Fruit fly (Drosophila melanogaster): ENCODE measurements around the gene GABA-B-R1.
A peak's percentile ranks its signal among the peaks of the same experiment; 100 is the strongest.

GABA-B-R1 gene

DNA sequence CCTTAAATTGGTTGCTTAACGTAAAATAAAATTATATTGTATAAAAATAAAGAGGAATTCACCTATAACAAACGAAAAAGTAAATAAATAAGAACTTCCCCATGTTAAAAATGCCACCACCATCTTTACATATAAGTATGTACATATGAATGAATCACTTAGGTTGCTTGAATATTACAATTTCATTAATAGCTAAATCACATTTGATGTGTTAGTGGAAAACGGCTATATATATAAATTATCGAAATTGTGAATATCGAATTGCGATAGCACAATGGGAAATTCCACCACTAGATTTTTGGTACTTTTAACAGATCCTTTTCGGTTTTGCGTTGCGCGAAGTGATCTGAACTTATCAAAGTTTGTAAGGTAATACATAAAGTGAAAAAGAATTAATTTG, 45.2 kb downstream of the GABA-B-R1 start, which contains the start of the genes solo and vas (continued):
- peak; percentile 26 for TF ChIP-seq trh (GFP tag; optimal IDR thresholded peaks at IDR 0.05)
- TF ChIP-seq CG14441 (GFP tag; IDR thresholded peaks at IDR 0.05): peak; percentile 42; the same call in 1 of the 2 replicates
- peak; percentile 27; the same call in 1 of the 3 replicates for TF ChIP-seq CG14860 (GFP tag; IDR thresholded peaks at IDR 0.05; ENCODE audit: partially characterized antibody)
- peak; percentile 56 for TF ChIP-seq trem (tag; optimal IDR thresholded peaks at IDR 0.05)
- peak; percentile 29 for TF ChIP-seq CG16815 (GFP tag; optimal IDR thresholded peaks at IDR 0.05)
- TF ChIP-seq chif (GFP tag; optimal IDR thresholded peaks at IDR 0.05): peak in 1 of 2 experiments; percentile 10
- TF ChIP-seq Hey (tag; optimal IDR thresholded peaks at IDR 0.05): no peak
- TF ChIP-seq Ssrp (tag; optimal IDR thresholded peaks at IDR 0.05): peak; percentile 61
- TF ChIP-seq Xrp1 (GFP tag; IDR thresholded peaks at IDR 0.05): peak; percentile 34; the same call in 1 of the 2 replicates
- no peak for TF ChIP-seq CG5245 (GFP tag; optimal IDR thresholded peaks at IDR 0.05)
- peak; percentile 21 for TF ChIP-seq CG12942 (GFP tag; optimal IDR thresholded peaks at IDR 0.05)
- TF ChIP-seq CG12769 (tag; optimal IDR thresholded peaks at IDR 0.05): peak; percentile 51
- peak; percentile 89 for TF ChIP-seq CG1024 (GFP tag; IDR thresholded peaks at IDR 0.05)
- peak; percentile 78 for TF ChIP-seq gem (tag; optimal IDR thresholded peaks at IDR 0.05)
- TF ChIP-seq Hmr (GFP tag; optimal IDR thresholded peaks at IDR 0.05): peak; percentile 51
- peak; percentile 49 for TF ChIP-seq Fer3 (tag; optimal IDR thresholded peaks at IDR 0.05)
- no peak for TF ChIP-seq Atf-2 (GFP tag; optimal IDR thresholded peaks at IDR 0.05)
- peak; percentile 12 for TF ChIP-seq CG4820 (GFP tag; optimal IDR thresholded peaks at IDR 0.05)
- TF ChIP-seq oc (tag; optimal IDR thresholded peaks at IDR 0.05): no peak
- TF ChIP-seq Ada2b (GFP tag; IDR thresholded peaks at IDR 0.05): no peak
- peak; percentile 24 for TF ChIP-seq CG4854 (GFP tag; optimal IDR thresholded peaks at IDR 0.05)
- TF ChIP-seq CG12744 (GFP tag; optimal IDR thresholded peaks at IDR 0.05): peak; percentile 25
- no peak for TF ChIP-seq crp (GFP tag; optimal IDR thresholded peaks at IDR 0.05)
- TF ChIP-seq Rfx (GFP tag; IDR thresholded peaks at IDR 0.05): peak; percentile 60; the same call in 1 of the 2 replicates
- no peak for TF ChIP-seq Kr (GFP tag; optimal IDR thresholded peaks at IDR 0.05)

dm6 chr2L:15062095-15062494, 46.0 kb downstream of the GABA-B-R1 start:
- peak in 1 of 2 experiments; percentile 73 for TF ChIP-seq insv (GFP tag; optimal IDR thresholded peaks at IDR 0.05)
- peak; percentile 34 for TF ChIP-seq Hmx (GFP tag; optimal IDR thresholded peaks at IDR 0.05)
- TF ChIP-seq row (GFP tag; IDR thresholded peaks at IDR 0.05): peak; percentile 43
- TF ChIP-seq lola (GFP tag; optimal IDR thresholded peaks at IDR 0.05): peak in 1 of 3 experiments; percentile 14
- peak; percentile 30 for TF ChIP-seq CG15696 (tag; optimal IDR thresholded peaks at IDR 0.05)
- TF ChIP-seq dimm (GFP tag; IDR thresholded peaks at IDR 0.05): no peak
- TF ChIP-seq lilli (GFP tag; optimal IDR thresholded peaks at IDR 0.05): peak; percentile 11
- TF ChIP-seq CG18476 (GFP tag; optimal IDR thresholded peaks at IDR 0.05): no peak
- no peak for TF ChIP-seq CG10654 (GFP tag; optimal IDR thresholded peaks at IDR 0.05)
- TF ChIP-seq CG14710 (tag; optimal IDR thresholded peaks at IDR 0.05): peak; percentile 7
- TF ChIP-seq Elba2 (GFP tag; optimal IDR thresholded peaks at IDR 0.05): peak; percentile 89
- TF ChIP-seq schlank (tag; optimal IDR thresholded peaks at IDR 0.05): no peak
- no peak for TF ChIP-seq CG4854 (GFP tag; optimal IDR thresholded peaks at IDR 0.05)
- peak; percentile 3 for TF ChIP-seq tio (GFP tag; optimal IDR thresholded peaks at IDR 0.05)
- peak; percentile 23 for TF ChIP-seq stwl (tag; optimal IDR thresholded peaks at IDR 0.05)
- TF ChIP-seq CG8290 (GFP tag; optimal IDR thresholded peaks at IDR 0.05): peak; percentile 56
- TF ChIP-seq CG8290 (tag; optimal IDR thresholded peaks at IDR 0.05): no peak
